Fruit fly (Drosophila melanogaster): ENCODE results near the gene wuho.

The wuho gene

DNA sequence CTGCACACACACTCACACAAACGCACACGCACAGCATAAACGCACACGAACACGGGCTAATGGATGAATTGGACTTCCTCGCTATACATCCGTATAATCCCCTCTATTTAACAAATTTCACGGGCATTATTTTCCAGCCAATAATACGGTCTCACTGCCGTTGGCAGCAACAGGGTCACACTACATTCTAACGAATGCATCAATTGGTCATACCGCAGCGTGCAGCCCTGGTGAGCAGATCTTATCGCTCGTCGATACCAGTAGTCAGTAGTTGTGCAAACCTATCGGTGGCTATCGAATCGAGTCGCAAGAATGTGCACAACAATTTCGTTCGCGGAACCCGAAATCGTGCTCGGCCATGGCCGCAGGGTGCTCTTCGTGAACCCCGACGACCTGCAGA is at the start of gene wuho, which contains the start of gene Top3beta:
Gene wuho, plus strand, starts transcription at position 259 of the 400 bp plus-strand sequence.
Gene Top3beta, minus strand, starts transcription at position 149 of the 400 bp plus-strand sequence.
- TF ChIP-seq CG17801 (GFP tag; optimal IDR thresholded peaks at IDR 0.05; ENCODE audit: partially characterized antibody) = peak; percentile 71

DNA sequence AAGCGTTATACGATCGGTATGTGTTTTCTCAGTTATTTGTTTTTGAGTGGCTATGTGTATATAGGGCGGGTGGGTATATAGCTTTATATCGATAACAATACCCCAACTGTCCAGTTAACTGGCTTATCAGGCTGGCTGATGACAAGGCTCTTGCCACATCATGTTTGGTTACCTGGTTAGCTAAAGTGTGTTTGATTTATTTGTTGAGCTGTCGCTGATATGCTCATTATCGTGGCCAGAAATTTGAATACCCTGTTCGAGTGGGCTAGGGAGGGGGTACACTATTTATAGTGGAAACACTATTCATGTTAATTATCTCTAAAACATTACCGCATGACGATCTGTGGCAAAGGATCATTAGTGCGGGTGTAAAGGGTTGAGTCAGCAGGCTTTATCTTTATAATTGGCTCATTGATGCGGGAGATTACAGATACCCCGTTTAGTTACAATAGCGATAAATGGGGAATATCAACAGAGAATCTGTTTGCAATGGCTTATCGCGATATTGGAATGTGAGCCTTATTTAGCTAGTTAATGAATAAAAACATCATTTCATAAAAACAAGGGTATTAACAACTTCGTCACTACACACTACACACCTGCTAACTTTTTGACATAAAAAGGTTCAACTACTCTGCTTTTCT is 34.9 kb upstream of the wuho start:
- TF ChIP-seq CG17801 (GFP tag; optimal IDR thresholded peaks at IDR 0.05; ENCODE audit: partially characterized antibody) = no peak

DNA sequence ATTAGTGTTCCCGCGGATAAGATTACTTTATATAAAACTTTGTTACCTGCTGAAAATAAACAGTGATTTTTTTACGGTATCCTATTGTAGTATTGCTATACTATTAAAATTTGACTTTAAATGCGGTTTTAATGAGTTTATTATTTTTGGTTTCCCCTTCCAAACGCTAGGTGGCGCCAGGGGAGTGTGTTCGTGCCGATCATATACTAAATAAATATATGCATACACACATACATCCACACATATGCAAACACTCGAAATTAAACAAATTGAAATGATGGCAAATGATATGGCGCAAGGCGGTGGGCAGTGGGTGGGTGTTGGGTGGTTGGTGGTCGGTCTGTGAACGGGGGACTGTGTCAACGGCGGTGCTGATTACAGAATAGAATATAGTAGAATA is 34.2 kb upstream of the wuho start:
- TF ChIP-seq CG17801 (GFP tag; optimal IDR thresholded peaks at IDR 0.05; ENCODE audit: partially characterized antibody) = no peak

DNA sequence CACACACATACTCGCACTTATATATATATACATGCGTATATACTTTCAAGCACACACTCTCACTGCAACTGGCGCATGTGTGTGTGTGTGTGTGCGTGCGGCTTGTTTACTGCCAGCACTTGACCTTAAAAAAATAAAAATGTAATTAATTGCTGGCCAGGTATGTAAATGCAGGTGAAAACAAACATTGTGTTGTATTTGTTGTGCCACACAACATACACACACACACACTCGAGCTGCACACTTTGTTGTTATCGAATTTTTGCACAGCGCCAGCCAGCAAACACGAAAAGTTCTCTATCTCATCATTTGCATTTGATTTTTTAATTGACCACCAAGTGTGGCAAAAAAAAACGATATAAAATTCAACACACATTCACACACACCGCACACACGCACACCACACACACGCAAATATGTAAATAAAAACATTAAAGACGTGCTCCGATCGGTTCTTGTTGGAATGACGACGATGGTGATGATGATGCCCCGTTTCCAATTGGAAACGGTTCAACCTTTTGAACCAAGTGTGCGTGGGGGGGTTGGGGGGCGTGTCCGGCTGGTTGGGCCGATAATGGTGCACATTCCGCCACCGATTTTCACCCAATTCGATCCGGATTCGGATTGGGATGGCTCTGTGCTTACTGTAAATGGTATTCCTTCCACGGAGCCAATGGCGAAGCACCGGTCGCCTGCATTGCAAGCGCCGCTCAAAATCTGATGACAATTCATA is 33.1 kb upstream of the wuho start:
- no peak for TF ChIP-seq CG17801 (GFP tag; optimal IDR thresholded peaks at IDR 0.05; ENCODE audit: partially characterized antibody)

DNA sequence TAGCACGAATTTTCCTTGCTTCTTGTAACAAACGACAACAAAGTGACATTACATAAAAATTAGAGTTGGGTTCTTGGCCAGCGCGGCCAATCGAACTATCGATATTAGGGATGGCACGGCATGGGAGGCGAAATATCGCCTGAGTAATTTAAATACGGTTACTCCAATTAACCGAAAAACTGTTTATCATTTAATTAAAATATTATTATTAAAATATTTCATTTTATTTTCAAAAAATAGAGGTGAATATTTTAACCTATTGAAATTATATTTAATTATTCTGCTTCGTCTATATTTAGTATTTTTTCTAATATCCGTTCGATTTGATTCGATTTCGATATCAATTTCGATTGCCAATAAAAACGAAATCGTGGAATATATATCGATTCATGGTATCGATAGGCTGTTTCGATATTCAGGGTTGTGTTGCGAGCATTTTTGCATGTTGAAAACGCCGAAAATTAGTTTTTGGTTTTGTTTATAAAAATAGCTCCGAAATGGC is 32.4 kb upstream of the wuho start, which contains the start of the genes Rbcn-3A and Spx:
Gene Rbcn-3A, minus strand, starts transcription at position 74 of the 502 bp plus-strand sequence.
Gene Spx, plus strand, starts transcription at position 409 of the 502 bp plus-strand sequence.
- peak; percentile 35 for TF ChIP-seq CG17801 (GFP tag; optimal IDR thresholded peaks at IDR 0.05; ENCODE audit: partially characterized antibody)

DNA sequence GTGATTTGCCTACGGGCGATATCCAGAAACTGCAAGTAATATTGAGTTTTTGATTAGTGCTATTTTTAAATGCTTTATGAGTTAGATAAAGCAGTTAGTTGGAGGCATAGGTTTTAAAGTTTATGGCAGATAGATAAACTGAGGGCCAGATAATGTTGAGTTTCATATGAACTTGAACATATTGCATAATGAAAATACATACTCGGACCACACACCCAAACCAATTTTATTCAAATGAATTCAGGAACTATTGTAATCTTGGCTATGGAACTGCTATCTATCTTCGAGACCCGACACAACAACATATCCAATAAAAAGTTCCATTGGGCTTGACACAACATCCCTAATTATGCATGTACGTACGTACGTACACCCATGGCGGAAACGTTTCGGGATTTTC is 28.2 kb upstream of the wuho start:
- no peak for TF ChIP-seq CG17801 (GFP tag; optimal IDR thresholded peaks at IDR 0.05; ENCODE audit: partially characterized antibody)

DNA sequence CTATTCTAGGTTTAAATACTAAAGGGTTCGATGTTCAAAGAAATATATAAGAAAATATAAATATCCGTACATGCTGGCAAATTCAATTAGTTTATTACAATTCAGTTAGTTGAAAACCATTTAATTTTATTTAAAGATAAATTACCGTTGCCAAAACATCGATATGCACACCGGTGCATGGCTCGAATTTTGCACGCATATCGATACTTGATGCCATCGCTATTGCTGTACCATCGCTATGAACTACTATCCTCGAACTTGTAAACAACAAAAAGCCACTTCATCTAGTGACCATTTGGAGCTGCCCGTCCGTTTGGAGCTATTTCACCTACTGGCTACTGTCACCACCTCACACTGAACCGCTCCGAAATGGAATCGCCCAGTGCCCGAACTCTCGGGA is 27.0 kb upstream of the wuho start, which contains the start of gene Josd:
Gene Josd, plus strand, starts transcription at position 270 of the 400 bp plus-strand sequence.
- no peak for TF ChIP-seq CG17801 (GFP tag; optimal IDR thresholded peaks at IDR 0.05; ENCODE audit: partially characterized antibody)

DNA sequence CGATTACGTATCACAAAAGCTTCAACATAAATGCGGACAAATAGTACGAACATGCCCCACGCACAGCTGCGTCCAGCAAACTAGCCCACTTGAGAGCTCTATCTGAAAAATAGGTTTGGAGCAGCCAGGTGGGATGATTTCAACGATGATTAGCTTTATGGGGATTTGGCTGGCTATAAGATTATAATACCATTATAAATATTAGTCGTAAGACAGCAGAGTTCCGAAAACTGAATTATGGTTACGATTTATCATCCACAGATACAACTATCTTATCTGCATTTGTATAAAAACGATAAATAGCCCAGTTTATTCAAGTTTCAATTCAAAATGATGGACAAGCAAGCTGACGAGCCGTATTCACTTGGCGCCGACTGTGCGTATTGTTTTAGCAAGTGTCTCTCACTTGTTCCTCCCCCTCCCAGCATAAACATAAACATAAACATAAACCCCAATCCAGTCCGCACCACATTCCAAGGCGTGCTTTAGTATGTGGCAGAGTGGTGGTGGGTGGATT is 24.2 kb upstream of the wuho start:
- no peak for TF ChIP-seq CG17801 (GFP tag; optimal IDR thresholded peaks at IDR 0.05; ENCODE audit: partially characterized antibody)

DNA sequence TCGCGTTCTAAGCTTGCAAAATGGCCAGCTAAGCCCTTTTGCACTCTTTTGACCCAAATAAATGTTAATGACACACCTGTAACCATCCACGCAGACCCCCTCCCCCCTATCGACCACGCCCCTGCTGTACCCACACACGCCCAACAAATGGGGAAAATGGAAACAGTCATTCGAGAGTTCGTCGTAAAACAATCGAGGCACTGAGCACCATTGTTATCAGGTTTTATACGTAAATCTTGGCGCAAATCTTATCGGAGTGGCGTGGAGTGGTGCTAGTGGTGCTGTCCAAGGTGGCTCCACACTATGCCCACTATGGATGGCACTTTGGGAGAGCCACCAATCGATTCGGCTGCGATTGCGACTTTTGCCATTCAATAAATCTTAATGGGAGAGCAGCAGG is 23.4 kb upstream of the wuho start:
- TF ChIP-seq CG17801 (GFP tag; optimal IDR thresholded peaks at IDR 0.05; ENCODE audit: partially characterized antibody) = no peak

DNA sequence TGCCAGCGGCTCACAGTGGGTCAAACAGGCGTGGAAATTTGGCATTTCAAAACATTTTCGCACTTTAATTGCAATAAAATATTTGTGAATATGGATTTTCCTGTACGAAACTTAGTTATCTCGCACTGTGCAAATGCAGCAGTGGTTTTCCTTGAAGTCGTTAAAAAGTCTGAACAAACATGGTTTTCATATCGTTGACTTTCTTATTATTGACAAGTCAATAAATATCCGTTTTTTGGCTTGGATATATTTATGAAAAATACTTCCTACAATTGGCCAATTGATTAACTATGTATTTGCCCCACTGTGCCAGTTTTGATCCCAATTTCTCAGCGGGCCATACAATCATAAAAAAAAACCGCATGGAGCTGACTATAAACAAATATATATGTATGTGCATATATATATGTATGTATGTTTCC is 22.4 kb upstream of the wuho start:
- TF ChIP-seq CG17801 (GFP tag; optimal IDR thresholded peaks at IDR 0.05; ENCODE audit: partially characterized antibody) = peak; percentile 95

DNA sequence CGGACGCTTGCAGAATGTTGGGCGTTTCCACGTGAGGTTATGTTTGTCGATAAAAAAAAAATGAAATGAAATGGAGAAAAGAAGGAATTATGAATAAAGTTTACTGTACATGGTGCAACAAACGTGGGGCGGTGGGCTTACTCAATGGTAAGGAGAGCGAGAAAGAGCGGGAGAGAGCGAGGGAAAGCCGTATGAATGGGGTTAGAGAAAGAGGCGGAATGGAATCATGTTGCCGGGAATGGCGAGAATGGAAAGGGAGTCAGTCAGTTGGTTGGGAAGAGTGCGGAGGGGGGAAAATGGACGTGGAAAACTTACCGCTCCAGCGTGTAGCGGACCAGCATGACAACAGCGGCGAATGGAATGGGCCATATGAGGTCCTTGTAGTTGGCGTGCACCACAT is 21.8 kb upstream of the wuho start:
- no peak for TF ChIP-seq CG17801 (GFP tag; optimal IDR thresholded peaks at IDR 0.05; ENCODE audit: partially characterized antibody)

DNA sequence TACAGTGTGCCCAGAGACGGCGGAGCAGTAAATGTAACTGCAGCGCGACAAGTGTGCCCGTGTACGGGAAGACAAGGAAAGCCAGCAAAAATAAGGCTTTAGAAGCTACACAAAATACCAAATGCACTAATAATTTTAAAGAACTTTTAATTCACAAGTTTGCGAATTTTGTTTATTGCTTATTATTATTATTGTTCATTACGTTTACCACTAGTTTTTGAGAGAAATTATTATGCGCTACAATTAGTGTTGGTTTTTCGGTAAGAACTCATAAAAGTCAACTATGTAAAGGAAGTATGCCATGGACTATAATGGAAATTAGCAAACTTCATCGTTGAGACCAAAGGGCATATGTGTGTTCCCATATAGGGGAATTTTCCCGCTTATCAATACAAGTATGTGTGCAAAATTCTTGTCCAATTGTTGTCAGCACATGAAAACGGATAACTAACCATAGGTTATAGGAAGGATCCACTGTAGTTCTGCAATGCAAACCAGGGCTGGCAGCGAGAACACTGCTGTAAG is 20.7 kb upstream of the wuho start, which contains the start of gene schlank:
Gene schlank, minus strand, starts transcription at position 42 of the 525 bp plus-strand sequence.
- TF ChIP-seq CG17801 (GFP tag; optimal IDR thresholded peaks at IDR 0.05; ENCODE audit: partially characterized antibody) = no peak

DNA sequence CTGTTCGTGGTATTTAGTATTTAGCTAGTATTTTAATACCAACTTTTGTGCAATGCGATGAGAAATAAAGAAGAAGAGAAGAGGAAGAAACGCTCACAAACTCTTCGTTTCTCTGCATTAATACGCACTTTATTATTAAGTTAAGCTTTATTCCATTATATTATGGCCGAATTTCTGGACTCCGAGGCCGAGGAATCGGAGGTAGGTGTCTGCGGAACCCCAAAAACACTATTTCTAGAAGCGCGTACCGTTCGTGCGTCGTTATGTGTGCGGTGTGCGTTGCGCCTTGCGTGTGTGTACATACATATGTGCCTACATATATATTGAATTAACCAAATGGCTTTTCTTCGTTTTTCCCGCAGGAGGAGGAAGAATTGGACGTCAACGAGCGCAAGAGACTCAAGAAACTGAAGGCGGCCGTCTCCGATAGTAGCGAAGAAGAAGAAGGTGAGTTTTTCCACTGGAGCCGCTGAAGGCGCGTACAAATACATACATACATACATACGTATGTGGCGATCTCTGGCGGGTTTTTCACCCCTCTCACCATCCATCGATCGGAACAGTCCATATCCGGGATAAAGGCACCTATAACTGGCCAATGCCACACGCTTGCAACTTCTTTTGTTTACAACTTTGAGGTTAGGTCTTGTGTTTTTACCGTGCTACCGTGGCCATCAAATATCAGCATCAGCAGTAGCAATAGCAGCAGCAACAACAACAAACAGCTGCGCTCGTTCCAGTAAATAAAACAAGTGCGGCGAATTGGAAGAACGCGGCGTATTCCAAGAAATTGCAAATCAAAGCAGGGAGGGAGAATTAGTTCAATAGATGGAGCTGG is 19.9 kb upstream of the wuho start, which contains the start of gene Spt6:
Gene Spt6, plus strand, starts transcription at position 53 of the 838 bp plus-strand sequence.
- peak; percentile 34 for TF ChIP-seq CG17801 (GFP tag; optimal IDR thresholded peaks at IDR 0.05; ENCODE audit: partially characterized antibody)

DNA sequence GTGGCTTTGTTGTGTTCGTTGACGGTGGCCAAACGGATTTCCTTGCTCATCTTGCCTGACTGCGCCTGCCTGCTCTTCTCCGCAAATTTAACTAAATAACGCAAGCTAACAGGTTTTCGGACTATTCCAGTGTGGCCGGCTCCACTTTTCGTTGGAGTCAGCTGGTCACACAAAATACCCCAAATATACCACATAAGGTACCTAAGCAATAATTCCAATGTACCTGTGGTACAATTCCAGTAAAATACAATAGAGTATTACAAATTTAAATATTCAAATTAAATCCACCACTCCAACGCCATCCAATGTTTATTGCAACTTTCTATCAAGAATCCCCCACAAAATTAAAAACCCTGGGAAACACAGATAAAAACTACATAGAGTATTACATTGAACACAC is 11.3 kb upstream of the wuho start, which contains the start of gene CG3566:
Gene CG3566, minus strand, starts transcription at position 135 of the 400 bp plus-strand sequence.
- no peak for TF ChIP-seq CG17801 (GFP tag; optimal IDR thresholded peaks at IDR 0.05; ENCODE audit: partially characterized antibody)
